Worm (Caenorhabditis elegans): ENCODE data around the gene nep-8.

DNA sequence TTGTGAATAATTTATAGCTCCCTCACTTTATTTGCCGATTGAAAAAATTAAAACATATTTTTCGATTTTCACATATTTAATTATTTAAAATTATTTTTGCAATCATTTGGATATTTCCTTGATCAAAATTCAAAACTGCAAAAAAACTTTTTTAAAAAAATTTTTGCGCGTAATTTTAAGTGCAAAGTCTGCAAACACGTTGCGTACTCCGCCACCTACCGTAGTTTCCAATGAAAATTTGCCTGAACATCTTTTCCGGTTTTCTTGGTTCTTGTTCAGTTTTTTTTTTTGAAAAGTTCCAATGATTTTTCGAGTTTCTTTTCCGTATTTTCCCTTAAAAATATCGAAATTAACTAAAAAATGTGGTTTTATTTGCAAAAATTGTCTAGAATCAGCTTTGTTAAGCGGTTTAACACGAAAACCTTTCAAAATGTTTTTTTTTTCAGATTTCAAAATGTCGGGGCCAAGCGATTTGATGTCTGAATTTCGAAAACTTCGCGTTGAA, 45.2 kb downstream of the nep-8 start, which contains the start of gene C16C8.25:
- TF ChIP-seq tab-1 (GFP tag; IDR thresholded peaks at IDR 0.05): no peak
- TF ChIP-seq flt-1 (GFP tag; IDR thresholded peaks at IDR 0.05): no peak
- no peak for TF ChIP-seq ref-1 (GFP tag; conservative IDR thresholded peaks at IDR 0.05)
- TF ChIP-seq klf-2 (GFP tag; conservative IDR thresholded peaks at IDR 0.05): no peak
- no peak for TF ChIP-seq ztf-23 (GFP tag; IDR thresholded peaks at IDR 0.05)
- TF ChIP-seq cog-1 (tag; optimal IDR thresholded peaks at IDR 0.05): no peak
- no peak for TF ChIP-seq ztf-29 (GFP tag; IDR thresholded peaks at IDR 0.05)
- no peak for TF ChIP-seq med-1 (GFP tag; optimal IDR thresholded peaks at IDR 0.05; ENCODE audit: insufficient read depth)
- TF ChIP-seq T22C8.4 (GFP tag; IDR thresholded peaks at IDR 0.05): no peak

Data from whole organism, midembryonic.